Worm (Caenorhabditis elegans): ENCODE data around the gene plep-1.

plep-1 gene

DNA sequence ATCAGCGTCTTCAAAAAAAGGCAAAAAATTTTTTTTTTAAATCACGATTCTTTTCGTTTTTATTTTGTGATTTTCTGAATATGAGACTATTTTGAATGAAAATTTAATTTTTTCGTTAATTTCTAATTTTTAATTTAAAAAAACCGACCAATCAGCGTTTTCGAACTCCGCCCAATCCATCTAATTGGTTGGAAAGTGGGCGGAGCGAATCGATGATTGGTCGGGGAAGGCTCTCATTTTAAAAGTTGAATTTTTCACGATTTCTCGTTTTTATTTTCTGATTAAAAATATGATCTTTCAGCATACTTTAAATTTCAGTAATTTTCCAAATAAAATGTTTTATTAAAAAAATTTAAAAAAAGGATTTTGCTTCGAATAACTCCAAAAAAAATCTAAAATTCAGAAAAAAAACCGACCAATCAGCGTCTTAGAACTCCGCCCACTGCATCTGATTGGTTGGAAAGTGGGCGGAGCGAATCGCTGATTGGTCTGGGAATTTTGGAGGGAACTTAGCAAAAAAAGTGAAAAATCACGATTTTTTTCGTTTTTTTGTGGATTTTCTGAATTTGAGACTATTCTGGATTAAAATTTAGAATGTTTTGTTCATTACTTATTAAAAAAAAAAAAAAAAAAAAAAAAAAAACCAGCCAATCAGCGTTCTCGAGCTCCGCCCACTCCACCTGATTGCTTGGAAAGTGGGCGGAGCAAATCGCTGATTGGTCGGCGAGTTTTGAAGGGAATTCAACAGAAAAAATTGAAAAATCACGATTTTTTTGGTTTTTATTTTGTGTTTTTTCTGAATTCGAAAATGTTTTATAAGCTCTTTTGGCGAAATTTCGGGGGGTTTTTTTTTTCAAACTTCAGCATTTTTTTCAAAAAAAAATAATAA, 27.5 kb downstream of the plep-1 start:
- TF ChIP-seq zip-8 (tag; optimal IDR thresholded peaks at IDR 0.05) (no peak), snpc-4 (tag; optimal IDR thresholded peaks at IDR 0.05) (no peak), elt-3 (tag; optimal IDR thresholded peaks at IDR 0.05) (no peak), sem-2 (GFP tag; optimal IDR thresholded peaks at IDR 0.05) (no peak), mab-5 (tag; optimal IDR thresholded peaks at IDR 0.05) (no peak)

DNA sequence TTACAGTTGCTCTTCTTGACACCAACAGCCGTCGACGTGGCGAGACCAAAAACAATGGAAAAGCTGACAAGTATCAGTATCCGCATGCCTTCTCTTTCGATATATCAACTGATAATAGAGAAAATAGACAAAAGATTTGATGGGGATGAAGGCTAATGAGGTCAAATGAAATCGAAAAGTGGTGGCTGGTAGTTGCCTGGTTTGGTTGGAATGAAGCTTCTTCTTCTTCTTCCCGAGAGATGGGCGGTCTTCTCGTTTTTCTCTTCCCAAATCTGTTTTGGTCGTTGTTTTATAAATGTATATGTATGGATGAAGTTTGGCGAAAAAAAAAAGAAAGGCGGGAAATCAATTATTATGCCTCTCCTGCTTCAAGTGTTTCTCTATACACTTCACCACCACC, 30.3 kb downstream of the plep-1 start, which contains the start of gene C01F1.5:
Gene C01F1.5 (minus strand): TSS at position 103 of the 400 bp plus-strand sequence.
- TF ChIP-seq nhr-2 (tag; optimal IDR thresholded peaks at IDR 0.05) (no peak), nhr-12 (tag; optimal IDR thresholded peaks at IDR 0.05) (no peak), elt-1 (tag; optimal IDR thresholded peaks at IDR 0.05; ENCODE audit: borderline replicate concordance, insufficient read depth) (no peak)

DNA sequence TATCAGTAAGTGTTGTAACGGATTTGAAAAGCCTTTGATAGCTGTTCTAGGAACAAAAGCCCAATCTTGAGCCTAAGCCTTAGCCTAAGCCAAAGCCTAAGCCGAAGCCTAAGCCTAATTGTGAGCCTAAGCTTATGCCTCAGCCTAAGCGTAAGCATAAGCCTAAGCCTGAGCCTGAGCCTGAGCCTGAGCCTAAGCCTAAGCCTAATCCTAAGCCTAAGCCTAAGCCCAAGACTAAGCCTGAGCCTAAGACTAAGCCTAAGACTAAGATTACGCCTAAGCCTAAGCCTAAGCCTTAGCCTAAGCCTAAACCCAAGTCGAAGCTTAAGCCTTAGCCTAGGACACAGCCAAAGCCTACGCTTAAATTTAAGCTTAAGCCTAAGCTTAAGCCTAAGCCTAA, 34.4 kb downstream of the plep-1 start:
- TF ChIP-seq tbx-8 (GFP tag; optimal IDR thresholded peaks at IDR 0.05) (no peak), ham-2 (GFP tag; optimal IDR thresholded peaks at IDR 0.05) (peak; percentile 52), ztf-11 (tag; optimal IDR thresholded peaks at IDR 0.05) (no peak), nhr-28 (tag; optimal IDR thresholded peaks at IDR 0.05) (no peak), lsy-2 (tag; optimal IDR thresholded peaks at IDR 0.05) (no peak)

DNA sequence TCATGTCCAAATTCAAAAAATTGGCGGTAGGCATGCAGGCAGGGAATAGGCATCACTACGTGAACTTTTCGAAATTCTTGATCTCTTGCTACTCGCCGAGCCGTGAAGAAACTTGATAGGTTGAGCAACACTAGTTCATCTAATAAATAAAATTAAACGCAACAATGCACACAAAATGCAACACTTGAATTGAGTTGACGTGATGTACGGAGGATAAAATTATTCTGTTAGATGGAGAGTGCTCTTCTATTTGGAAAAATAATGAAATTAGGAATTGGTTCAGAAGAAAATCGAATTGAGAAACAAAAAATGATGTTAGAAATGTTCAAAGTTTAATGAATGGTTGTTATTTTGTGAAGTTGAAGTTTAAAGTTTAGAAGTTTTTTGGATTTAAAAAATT, 35.1 kb downstream of the plep-1 start:
- TF ChIP-seq mab-5 (tag; optimal IDR thresholded peaks at IDR 0.05), result no peak
- no peak for TF ChIP-seq ham-2 (GFP tag; optimal IDR thresholded peaks at IDR 0.05)
- TF ChIP-seq cnd-1 (tag; optimal IDR thresholded peaks at IDR 0.05), result no peak
- no peak for TF ChIP-seq unc-120 (tag; optimal IDR thresholded peaks at IDR 0.05; ENCODE audit: poor library complexity, severe bottlenecking)
- no peak for TF ChIP-seq unc-62 (GFP tag; optimal IDR thresholded peaks at IDR 0.05)
- TF ChIP-seq ces-1 (GFP tag; optimal IDR thresholded peaks at IDR 0.05), result peak; percentile 71

DNA sequence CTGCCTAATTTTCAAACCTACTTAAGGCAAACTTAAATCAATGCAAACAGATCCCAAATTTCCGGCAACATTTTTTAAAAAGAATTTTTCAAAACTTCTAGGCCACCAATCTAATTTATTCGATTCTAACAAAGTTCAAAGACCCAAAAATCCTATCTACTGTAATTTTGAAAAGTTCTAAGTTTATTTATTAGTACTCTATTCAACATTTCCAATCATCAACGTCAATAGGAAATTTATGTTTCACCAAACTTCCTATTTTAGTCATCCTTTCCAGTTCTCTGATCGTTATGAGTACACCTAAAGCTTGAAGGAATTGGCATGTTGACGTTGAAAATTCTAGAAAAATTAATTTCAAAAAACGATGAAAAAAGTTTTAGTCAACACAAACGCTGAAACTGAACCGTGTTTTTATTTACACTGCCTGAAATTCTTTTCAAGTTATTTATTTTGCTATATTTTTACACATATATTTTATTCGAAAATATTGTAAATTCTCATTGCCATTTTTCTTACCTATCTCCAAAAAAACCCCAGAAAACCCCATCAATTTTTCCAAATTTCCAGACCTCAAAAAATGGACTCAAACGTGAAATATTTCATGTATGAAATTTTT, 36.3 kb downstream of the plep-1 start, which contains the start of gene npr-42:
Gene npr-42 (plus strand): TSS at position 566 of the 616 bp plus-strand sequence.
- TF ChIP-seq ceh-39 (tag; optimal IDR thresholded peaks at IDR 0.05) (no peak), lsy-2 (tag; optimal IDR thresholded peaks at IDR 0.05) (no peak), elt-3 (tag; optimal IDR thresholded peaks at IDR 0.05) (no peak), mep-1 (tag; optimal IDR thresholded peaks at IDR 0.05) (no peak), ceh-83 (GFP tag; optimal IDR thresholded peaks at IDR 0.05) (no peak), bed-3 (GFP tag; optimal IDR thresholded peaks at IDR 0.05) (no peak), lin-13 (tag; optimal IDR thresholded peaks at IDR 0.05) (no peak), ztf-11 (tag; optimal IDR thresholded peaks at IDR 0.05) (no peak), mls-2 (tag; optimal IDR thresholded peaks at IDR 0.05) (no peak), ham-2 (GFP tag; optimal IDR thresholded peaks at IDR 0.05) (no peak), flh-1 (GFP tag; optimal IDR thresholded peaks at IDR 0.05) (no peak), pha-4 (tag; optimal IDR thresholded peaks at IDR 0.05) (no peak), drap-1 (GFP tag; optimal IDR thresholded peaks at IDR 0.05) (no peak)

DNA sequence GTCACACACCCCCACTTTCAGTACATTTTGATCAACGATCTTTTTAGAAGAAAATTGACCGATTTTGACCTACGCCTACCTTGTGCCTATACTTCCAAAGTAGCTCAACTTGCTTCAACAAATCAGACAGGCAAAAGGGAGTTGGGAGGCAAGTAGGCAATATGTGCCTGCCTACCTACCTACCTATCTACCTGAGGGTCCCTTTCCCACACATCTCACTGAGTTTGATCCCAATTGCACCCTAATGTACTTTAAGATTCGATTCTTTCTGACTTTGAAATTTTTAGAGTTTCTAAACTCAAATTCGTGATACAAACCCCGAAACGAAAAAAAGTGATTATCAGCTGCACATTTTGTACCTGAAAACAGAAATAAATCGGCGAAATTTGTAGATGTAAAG, 44.3 kb downstream of the plep-1 start:
- TF ChIP-seq unc-120 (tag; optimal IDR thresholded peaks at IDR 0.05; ENCODE audit: poor library complexity, severe bottlenecking) (no peak), mep-1 (tag; optimal IDR thresholded peaks at IDR 0.05) (no peak), mab-5 (tag; optimal IDR thresholded peaks at IDR 0.05) (no peak), M03D4.4 (tag; optimal IDR thresholded peaks at IDR 0.05) (no peak), ceh-43 (GFP tag; optimal IDR thresholded peaks at IDR 0.05) (no peak), bed-3 (GFP tag; optimal IDR thresholded peaks at IDR 0.05) (no peak), nhr-237 (tag; optimal IDR thresholded peaks at IDR 0.05) (no peak), blmp-1 (tag; optimal IDR thresholded peaks at IDR 0.05) (no peak), hlh-1 (tag; optimal IDR thresholded peaks at IDR 0.05) (no peak), unc-62 (GFP tag; optimal IDR thresholded peaks at IDR 0.05) (no peak), ceh-39 (tag; optimal IDR thresholded peaks at IDR 0.05) (no peak), drap-1 (GFP tag; optimal IDR thresholded peaks at IDR 0.05) (no peak), snpc-4 (tag; optimal IDR thresholded peaks at IDR 0.05) (no peak)

Data from whole organism, mixed stage, embryonic.